Worm (Caenorhabditis elegans) whole organism, L1 larva: ENCODE results near the gene pho-1.

ENCODE experiments used
- C16A3.4 ChIP-seq: fragments of 150-350 bp; optimal IDR thresholded peaks from 2 replicates; lab custom pipeline; 2014; ENCODE audit warnings: missing biosample characterization, missing genetic modification characterization
- ceh-63 ChIP-seq: fragments of 200-800 bp; sonication (Bioruptor generic); optimal IDR thresholded peaks from 2 replicates; lab custom pipeline; 2018; ENCODE audit warnings: mild to moderate bottlenecking, missing genetic modification characterization, missing compliant biosample characterization
- ceh-8 ChIP-seq: fragments of 200-800 bp; sonication (Bioruptor generic); optimal IDR thresholded peaks from 2 replicates; lab custom pipeline; 2018; ENCODE audit warnings: mild to moderate bottlenecking, missing genetic modification characterization, moderate library complexity, missing compliant biosample characterization
- ceh-88 ChIP-seq: fragments of 200-800 bp; sonication (Bioruptor generic); IDR thresholded peaks from 2 replicates; pipeline ENCODE4 v1.3.6; 2022; ENCODE audit warnings: missing genetic modification characterization, missing compliant biosample characterization
- ceh-90 ChIP-seq: sonication (generic microtip); optimal IDR thresholded peaks from 2 replicates; lab custom pipeline; 2016; ENCODE audit warnings: missing genetic modification characterization, missing compliant biosample characterization
- ces-1 ChIP-seq: fragments of 150-350 bp; optimal IDR thresholded peaks from 2 replicates; lab custom pipeline; 2014; ENCODE audit warnings: missing biosample characterization, missing genetic modification reagents, missing genetic modification characterization
- dpl-1 ChIP-seq, 3 experiments: fragments of 150-350 bp in 2 of 3; sonication (generic microtip) in 1 of 3; optimal IDR thresholded peaks; 2 replicates each; lab custom pipeline; 2014 to 2017; ENCODE audit warnings: missing biosample characterization in 3 of 3, missing genetic modification characterization in 3 of 3, missing genetic modification reagents in 3 of 3
- dsc-1 ChIP-seq: sonication (generic microtip); optimal IDR thresholded peaks from 2 replicates; lab custom pipeline; 2016; ENCODE audit warnings: mild to moderate bottlenecking, missing genetic modification characterization, missing compliant biosample characterization
- efl-1 ChIP-seq, 4 experiments: fragments of 150-350 bp; optimal IDR thresholded peaks in 3 of 4; peaks in 1 of 4; 1 replicate in 1 of 4; 2 replicates in 3 of 4; lab custom pipeline; 2014; ENCODE audit warnings: missing biosample characterization in 2 of 4, missing genetic modification characterization in 2 of 4, missing genetic modification reagents in 2 of 4
- egl-13 ChIP-seq: sonication (generic microtip); optimal IDR thresholded peaks from 2 replicates; lab custom pipeline; 2016; ENCODE audit warnings: missing genotype, missing genetic modification reagents, missing genetic modification characterization, missing compliant biosample characterization
- elt-2 ChIP-seq: sonication (generic microtip); optimal IDR thresholded peaks from 2 replicates; lab custom pipeline; 2016; ENCODE audit warnings: missing genetic modification characterization, mild to moderate bottlenecking, inconsistent platforms, missing compliant biosample characterization, missing genetic modification reagents
- elt-3 ChIP-seq, 6 experiments: fragments of 150-350 bp in 1 of 6; sonication (generic microtip); optimal IDR thresholded peaks; 2 replicates each; lab custom pipeline; 2017 to 2018; ENCODE audit warnings: missing biosample characterization in 6 of 6, missing genetic modification characterization in 6 of 6, inconsistent platforms in 1 of 6
- ets-5 ChIP-seq: fragments of 200-800 bp; sonication (Bioruptor generic); IDR thresholded peaks from 2 replicates; pipeline ENCODE4 v1.3.6; 2022; ENCODE audit warnings: missing genetic modification characterization, missing compliant biosample characterization
- fkh-10 ChIP-seq: sonication (generic microtip); optimal IDR thresholded peaks from 2 replicates; lab custom pipeline; 2017; ENCODE audit warnings: missing biosample characterization, missing genetic modification reagents, missing genetic modification characterization
- fos-1 ChIP-seq: fragments of 150-350 bp; optimal IDR thresholded peaks from 2 replicates; lab custom pipeline; 2014; ENCODE audit warnings: missing biosample characterization, missing genetic modification characterization
- grh-1 ChIP-seq: fragments of 200-800 bp; sonication (Bioruptor generic); IDR thresholded peaks from 2 replicates; pipeline ENCODE4 v1.3.6; 2022; ENCODE audit warnings: missing genetic modification reagents, missing genetic modification characterization, missing compliant biosample characterization
- hlh-17 ChIP-seq: fragments of 200-800 bp; sonication (Bioruptor generic); optimal IDR thresholded peaks from 2 replicates; lab custom pipeline; 2018; ENCODE audit warnings: missing genetic modification characterization, mild to moderate bottlenecking, missing compliant biosample characterization, moderate library complexity, borderline replicate concordance
- lin-13 ChIP-seq: fragments of 150-350 bp; optimal IDR thresholded peaks from 2 replicates; lab custom pipeline; 2014; ENCODE audit warnings: missing biosample characterization, missing genetic modification reagents, missing genetic modification characterization
- lin-39 ChIP-seq: fragments of 150-350 bp; optimal IDR thresholded peaks from 2 replicates; lab custom pipeline; 2014; ENCODE audit warnings: missing biosample characterization, missing genetic modification reagents, missing genetic modification characterization
- mdl-1 ChIP-seq, 2 experiments: fragments of 150-350 bp; optimal IDR thresholded peaks; 2 replicates each; lab custom pipeline; 2014 to 2017; ENCODE audit warnings: missing biosample characterization in 2 of 2, missing genetic modification characterization in 2 of 2, inconsistent platforms in 1 of 2
- mep-1 ChIP-seq: fragments of 150-350 bp; optimal IDR thresholded peaks from 2 replicates; lab custom pipeline; 2014; ENCODE audit warnings: missing biosample characterization, missing genetic modification characterization
- nhr-19 ChIP-seq: fragments of 200-800 bp; sonication (Bioruptor generic); conservative IDR thresholded peaks from 2 replicates; pipeline ENCODE4 v1.3.6; 2022; ENCODE audit warnings: missing genetic modification characterization, missing compliant biosample characterization
- nhr-237 ChIP-seq: fragments of 150-350 bp; optimal IDR thresholded peaks from 2 replicates; lab custom pipeline; 2014; ENCODE audit warnings: missing biosample characterization, missing genetic modification characterization
- nhr-71 ChIP-seq: sonication (generic microtip); optimal IDR thresholded peaks from 2 replicates; lab custom pipeline; 2016; ENCODE audit warnings: mild to moderate bottlenecking, missing genetic modification characterization, moderate library complexity, missing compliant biosample characterization
- nhr-76 ChIP-seq: sonication (generic microtip); optimal IDR thresholded peaks from 2 replicates; lab custom pipeline; 2017; ENCODE audit warnings: missing biosample characterization, missing genetic modification characterization
- nhr-77 ChIP-seq: fragments of 150-350 bp; optimal IDR thresholded peaks from 2 replicates; lab custom pipeline; 2014; ENCODE audit warnings: missing biosample characterization, missing genetic modification characterization
- nhr-84 ChIP-seq: sonication (generic microtip); optimal IDR thresholded peaks from 2 replicates; lab custom pipeline; 2017; ENCODE audit warnings: missing biosample characterization, missing genetic modification characterization
- nhr-85 ChIP-seq: sonication (generic microtip); peaks from one replicate; lab custom pipeline; 2016; ENCODE audit warnings: missing genetic modification characterization, inconsistent platforms, missing compliant biosample characterization
- nhr-90 ChIP-seq: sonication (generic microtip); optimal IDR thresholded peaks from 2 replicates; lab custom pipeline; 2016; ENCODE audit warnings: mild to moderate bottlenecking, missing genetic modification characterization, missing compliant biosample characterization; ENCODE audit not compliant: poor library complexity
- pag-3 ChIP-seq: sonication (generic microtip); optimal IDR thresholded peaks from 2 replicates; lab custom pipeline; 2017; ENCODE audit warnings: missing genetic modification characterization, mild to moderate bottlenecking, missing compliant biosample characterization, antibody characterized with exemption, borderline replicate concordance; ENCODE audit not compliant: insufficient read depth
- rnt-1 ChIP-seq: sonication (generic microtip); optimal IDR thresholded peaks from 2 replicates; lab custom pipeline; 2016; ENCODE audit warnings: mild to moderate bottlenecking, missing genetic modification characterization, moderate library complexity, missing compliant biosample characterization
- snpc-4 ChIP-seq: fragments of 150-350 bp; optimal IDR thresholded peaks from 2 replicates; lab custom pipeline; 2014; ENCODE audit warnings: missing biosample characterization, missing genetic modification characterization
- sptf-1 ChIP-seq: fragments of 150-350 bp; optimal IDR thresholded peaks from 2 replicates; lab custom pipeline; 2014; ENCODE audit warnings: missing biosample characterization, missing genetic modification characterization
- sup-37 ChIP-seq: fragments of 200-800 bp; sonication (Bioruptor generic); optimal IDR thresholded peaks from 2 replicates; lab custom pipeline; 2018; ENCODE audit warnings: mild to moderate bottlenecking, missing genetic modification characterization, missing compliant biosample characterization
- swsn-7 ChIP-seq: sonication (generic microtip); optimal IDR thresholded peaks from 2 replicates; lab custom pipeline; 2016; ENCODE audit warnings: missing genetic modification characterization, missing compliant biosample characterization
- tbx-2 ChIP-seq: sonication (generic microtip); optimal IDR thresholded peaks from 2 replicates; lab custom pipeline; 2016; ENCODE audit warnings: missing genetic modification characterization, missing compliant biosample characterization
- unc-30 ChIP-seq: sonication (generic microtip); optimal IDR thresholded peaks from 2 replicates; lab custom pipeline; 2017; ENCODE audit warnings: missing biosample characterization, missing genetic modification characterization
- unc-86 ChIP-seq: sonication (generic microtip); optimal IDR thresholded peaks from 2 replicates; lab custom pipeline; 2016; ENCODE audit warnings: missing genetic modification characterization, missing compliant biosample characterization
- unc-98 ChIP-seq: fragments of 200-800 bp; sonication (Bioruptor generic); IDR thresholded peaks from 2 replicates; pipeline ENCODE4 v1.3.6; 2022; ENCODE audit warnings: missing genetic modification characterization, missing compliant biosample characterization
- ztf-4 ChIP-seq: fragments of 150-350 bp; optimal IDR thresholded peaks from 2 replicates; lab custom pipeline; 2014; ENCODE audit warnings: missing biosample characterization, missing genetic modification characterization

The pho-1 gene

ce11 chrII:5200205-5200604 is 35.4 kb downstream of the pho-1 start:
- peak in 1 of 2 experiments; percentile 25 for TF ChIP-seq efl-1 (optimal IDR thresholded peaks at IDR 0.05; lab: Kevin White, UChicago)
- TF ChIP-seq efl-1 (GFP tag; optimal IDR thresholded peaks at IDR 0.05 in 1 of 2; lab: Kevin White, UChicago): peak in 1 of 2 experiments; percentile 14
- TF ChIP-seq nhr-71: peak; percentile 44
- peak; percentile 12 for TF ChIP-seq swsn-7
- peak; percentile 27 for TF ChIP-seq nhr-85 (tag; lab: Kevin White, UChicago)
- TF ChIP-seq nhr-19 (GFP tag; lab: Robert Waterston, UW): peak; percentile 62
- peak; percentile 96 for TF ChIP-seq snpc-4 (tag; lab: Kevin White, UChicago)
- peak; percentile 39 for TF ChIP-seq rnt-1 (tag; lab: Kevin White, UChicago)
- TF ChIP-seq, all 84 proteins: peak for 7; not testable (repeated sequence) for 77

ce11 chrII:5199497-5199896 is 36.1 kb downstream of the pho-1 start, which contains the start of gene msp-50:
msp-50 (plus strand) TSS chrII:5199797.
- TF ChIP-seq mep-1 (tag; lab: Kevin White, UChicago) (no peak), fos-1 (tag; lab: Kevin White, UChicago) (no peak), nhr-77 (tag; lab: Kevin White, UChicago) (no peak), hlh-17 (no peak), sptf-1 (tag; lab: Kevin White, UChicago) (no peak), ceh-63 (GFP tag; lab: Kevin White, UChicago) (no peak), lin-39 (no peak), sup-37 (GFP tag; lab: Kevin White, UChicago) (no peak)

DNA sequence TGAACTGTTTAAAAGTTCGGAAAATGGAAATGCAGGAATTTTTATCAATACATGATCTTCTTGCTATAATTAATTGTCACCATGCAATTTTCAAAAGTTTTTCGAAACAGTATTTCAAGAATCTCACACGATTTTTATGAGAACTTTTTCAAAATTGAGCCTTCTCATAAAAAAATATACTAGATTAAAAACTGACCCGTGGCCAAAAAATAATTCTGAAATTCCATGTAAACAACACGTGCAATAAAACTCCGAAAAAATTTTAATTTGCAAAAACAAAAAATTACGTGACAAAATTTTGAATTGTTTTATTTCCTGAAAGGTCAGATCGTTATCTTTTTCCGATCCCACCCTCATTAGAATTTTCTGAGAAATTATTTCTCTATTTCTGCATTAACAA is 40.1 kb downstream of the pho-1 start, which contains the start of gene C34F11.5:
C34F11.5 (plus strand) TSS at position 301 of the 400 bp plus-strand sequence.
- TF ChIP-seq nhr-19 (GFP tag; lab: Robert Waterston, UW) (no peak), nhr-237 (tag; lab: Kevin White, UChicago) (no peak), snpc-4 (tag; lab: Kevin White, UChicago) (no peak), ztf-4 (no peak), dsc-1 (tag; lab: Kevin White, UChicago) (no peak), efl-1 (optimal IDR thresholded peaks at IDR 0.05; lab: Kevin White, UChicago) (no peak), efl-1 (GFP tag; optimal IDR thresholded peaks at IDR 0.05 in 1 of 2; lab: Kevin White, UChicago) (no peak), sup-37 (GFP tag; lab: Kevin White, UChicago) (no peak), ets-5 (GFP tag; lab: Robert Waterston, UW) (no peak), unc-86 (tag; lab: Kevin White, UChicago) (no peak), unc-30 (tag; lab: Kevin White, UChicago) (no peak), dpl-1 (GFP tag; optimal IDR thresholded peaks at IDR 0.05; lab: Kevin White, UChicago) (no peak), nhr-76 (tag; lab: Kevin White, UChicago) (no peak), mep-1 (tag; lab: Kevin White, UChicago) (no peak), elt-3 (tag; optimal IDR thresholded peaks at IDR 0.05; lab: Kevin White, UChicago) (no peak), grh-1 (no peak), ceh-90 (tag; lab: Kevin White, UChicago) (no peak), tbx-2 (tag; lab: Kevin White, UChicago) (no peak), ces-1 (GFP tag; lab: Kevin White, UChicago) (no peak), nhr-90 (tag; lab: Kevin White, UChicago) (no peak)

- TF ChIP-seq nhr-19 (GFP tag; lab: Robert Waterston, UW) (no peak), swsn-7 (no peak), elt-3 (tag; optimal IDR thresholded peaks at IDR 0.05; lab: Kevin White, UChicago) (no peak), nhr-84 (tag; lab: Kevin White, UChicago) (no peak), nhr-237 (tag; lab: Kevin White, UChicago) (no peak), egl-13 (tag; lab: Kevin White, UChicago) (no peak), elt-2 (tag; lab: Kevin White, UChicago) (no peak), dpl-1 (GFP tag; optimal IDR thresholded peaks at IDR 0.05; lab: Kevin White, UChicago) (no peak), nhr-71 (no peak), fkh-10 (no peak), unc-98 (GFP tag; lab: Robert Waterston, UW) (no peak), ceh-8 (GFP tag; lab: Kevin White, UChicago) (no peak), lin-13 (no peak), pag-3 (tag; lab: Kevin White, UChicago) (no peak), C16A3.4 (no peak), ets-5 (GFP tag; lab: Robert Waterston, UW) (no peak), mdl-1 (tag; optimal IDR thresholded peaks at IDR 0.05; lab: Kevin White, UChicago) (no peak), ceh-88 (GFP tag; lab: Robert Waterston, UW) (no peak)
These were observed 41.6 kb downstream of the pho-1 start, which contains the start of gene msp-49 for ce11 chrII:5194066-5194465. msp-49 (plus strand) TSS chrII:5194366.
